Fruit fly (Drosophila melanogaster): Measurements from ENCODE around the gene CG9921.
A peak's percentile ranks its signal among the peaks of the same experiment; 100 is the strongest.

The CG9921 gene

DNA sequence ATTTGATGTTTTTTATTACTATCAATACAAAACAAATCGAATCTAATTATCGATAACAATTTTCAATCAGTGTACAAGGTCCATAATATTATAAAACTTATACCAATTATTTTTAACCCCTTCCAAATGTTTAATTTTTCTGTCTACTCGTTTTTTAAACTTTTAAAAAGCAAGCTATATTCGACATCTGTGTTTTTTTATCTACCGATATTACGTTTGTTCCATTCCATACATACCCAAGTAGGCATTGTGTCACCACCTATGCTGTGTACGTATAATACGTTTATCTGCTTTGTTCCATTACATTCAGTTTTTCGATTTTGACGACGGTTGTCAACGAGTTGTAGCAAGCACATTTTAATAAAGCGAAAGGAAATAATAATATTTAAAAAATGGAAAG is 27.9 kb upstream of the CG9921 start, which contains the start of gene nonA (continued):
- no peak for TF ChIP-seq CG10654 (GFP tag; optimal IDR thresholded peaks at IDR 0.05)
- TF ChIP-seq pzg (GFP tag; optimal IDR thresholded peaks at IDR 0.05): peak; percentile 44
- TF ChIP-seq CG17829 (tag; optimal IDR thresholded peaks at IDR 0.05): peak; percentile 10
- peak; percentile 22 for TF ChIP-seq CG8924 (tag; optimal IDR thresholded peaks at IDR 0.05)
- TF ChIP-seq CG10431 (GFP tag; optimal IDR thresholded peaks at IDR 0.05): peak; percentile 12
- no peak for TF ChIP-seq stc (GFP tag; IDR thresholded peaks at IDR 0.05)
- TF ChIP-seq CG4617 (GFP tag; optimal IDR thresholded peaks at IDR 0.05; ENCODE audit: borderline replicate concordance): peak; percentile 51
- TF ChIP-seq Lim3 (GFP tag; IDR thresholded peaks at IDR 0.05): no peak
- peak; percentile 22 for TF ChIP-seq trem (tag; optimal IDR thresholded peaks at IDR 0.05)
- TF ChIP-seq scrt (GFP tag; optimal IDR thresholded peaks at IDR 0.05): peak; percentile 12
- peak; percentile 60; the same call in 1 of the 3 replicates for TF ChIP-seq row (GFP tag; IDR thresholded peaks at IDR 0.05)
- peak; percentile 48 for TF ChIP-seq CG12659 (GFP tag; optimal IDR thresholded peaks at IDR 0.05)
- 0 out of 3 replicates have a peak, but pooled peaks have one; percentile 9 for TF ChIP-seq Opbp (GFP tag; IDR thresholded peaks at IDR 0.05; ENCODE audit: partially characterized antibody)
- TF ChIP-seq CG9437 (GFP tag; optimal IDR thresholded peaks at IDR 0.05): peak; percentile 42
- TF ChIP-seq E2f1 (GFP tag; IDR thresholded peaks at IDR 0.05): no peak
- peak; percentile 30 for TF ChIP-seq MBD-R2 (GFP tag; IDR thresholded peaks at IDR 0.05)
- TF ChIP-seq Pdp1 (GFP tag; optimal IDR thresholded peaks at IDR 0.05): peak in 1 of 2 experiments; percentile 32
- peak; percentile 14 for TF ChIP-seq CG11723 (GFP tag; optimal IDR thresholded peaks at IDR 0.05)
- TF ChIP-seq CG1603 (tag; optimal IDR thresholded peaks at IDR 0.05): peak; percentile 99

DNA sequence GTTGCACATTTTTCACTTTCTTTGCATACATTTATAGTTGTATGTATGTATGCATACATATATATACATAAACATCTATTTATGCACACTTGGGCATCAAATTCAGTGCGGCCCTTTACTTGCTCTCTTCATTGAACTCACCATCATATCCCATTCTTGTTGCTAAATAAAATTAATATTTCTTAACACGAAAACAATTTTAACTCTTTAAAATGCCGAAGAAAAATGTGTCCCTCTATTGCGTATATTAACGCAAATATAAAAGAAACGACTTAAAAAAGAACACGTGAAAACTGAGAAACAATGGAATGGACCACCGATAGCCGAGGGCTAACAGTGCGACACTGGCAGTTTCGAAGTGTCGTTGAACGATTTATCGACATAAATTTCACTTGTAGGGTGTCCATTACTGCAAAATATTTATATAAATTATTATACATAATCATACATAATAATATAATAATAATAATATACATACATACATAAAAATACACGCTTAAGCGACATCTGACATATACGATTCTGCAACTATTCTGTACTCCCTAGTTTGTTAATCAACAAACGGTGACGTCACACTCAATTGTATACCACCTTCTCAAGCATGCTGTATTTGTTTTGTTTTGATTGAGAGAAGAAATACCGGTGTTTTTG is 25.4 kb upstream of the CG9921 start, which contains the start of the genes U2af50 and PIG-Q:
Gene U2af50 (minus strand): TSS at position 370 of the 651 bp plus-strand sequence.
Gene PIG-Q (plus strand): TSS at position 474 of the 651 bp plus-strand sequence.
- TF ChIP-seq Lim3 (GFP tag; IDR thresholded peaks at IDR 0.05) (no peak; the same call in 1 of the 2 replicates), CG12942 (GFP tag; optimal IDR thresholded peaks at IDR 0.05) (peak; percentile 92), CG17385 (GFP tag; optimal IDR thresholded peaks at IDR 0.05) (peak; percentile 87), CG3726 (GFP tag; IDR thresholded peaks at IDR 0.05) (peak; percentile 85; the same call in 1 of the 3 replicates), lmd (GFP tag; IDR thresholded peaks at IDR 0.05) (no peak; the same call in 1 of the 2 replicates), yki (optimal IDR thresholded peaks at IDR 0.05) (no peak), Dip3 (GFP tag; optimal IDR thresholded peaks at IDR 0.05) (no peak), Ets65A (GFP tag) (peak; percentile 83), run (tag; optimal IDR thresholded peaks at IDR 0.05) (peak; percentile 85), btn (GFP tag; optimal IDR thresholded peaks at IDR 0.05) (no peak), CG18619 (GFP tag; optimal IDR thresholded peaks at IDR 0.05) (peak; percentile 92), CG31441 (GFP tag; IDR thresholded peaks at IDR 0.05) (no peak; the same call in 1 of the 2 replicates), knrl (GFP tag; IDR thresholded peaks at IDR 0.05; ENCODE audit: partially characterized antibody) (no peak; the same call in none of the 3 replicates), Sox100B (GFP tag; optimal IDR thresholded peaks at IDR 0.05) (peak; percentile 90), Sox102F (GFP tag; optimal IDR thresholded peaks at IDR 0.05) (peak; percentile 95), Dfd (GFP tag; optimal IDR thresholded peaks at IDR 0.05) (no peak), fd3F (GFP tag; optimal IDR thresholded peaks at IDR 0.05) (peak; percentile 93), Gsc (GFP tag; IDR thresholded peaks at IDR 0.05) (no peak), salm (tag; optimal IDR thresholded peaks at IDR 0.05) (peak; percentile 90), toy (GFP tag; IDR thresholded peaks at IDR 0.05) (peak; percentile 79; the same call in 1 of the 2 replicates), CG16815 (GFP tag; optimal IDR thresholded peaks at IDR 0.05) (peak; percentile 87), p53 (GFP tag; optimal IDR thresholded peaks at IDR 0.05) (no peak), CG9817 (tag; optimal IDR thresholded peaks at IDR 0.05) (no peak), grau (tag; optimal IDR thresholded peaks at IDR 0.05) (peak; percentile 95), cad (GFP tag; optimal IDR thresholded peaks at IDR 0.05) (no peak), Taf1 (GFP tag; IDR thresholded peaks at IDR 0.05) (peak; percentile 89), chn (GFP tag; optimal IDR thresholded peaks at IDR 0.05) (peak; percentile 56), HLH4C (GFP tag; IDR thresholded peaks at IDR 0.05; ENCODE audit: partially characterized antibody) (peak; percentile 42; the same call in 1 of the 3 replicates), CG17359 (tag; optimal IDR thresholded peaks at IDR 0.05) (peak; percentile 93), Hand (GFP tag; optimal IDR thresholded peaks at IDR 0.05) (peak; percentile 81), Xrp1 (GFP tag; IDR thresholded peaks at IDR 0.05) (peak; percentile 95)
